Fruit fly (Drosophila melanogaster): ENCODE data around the gene Lgr3.
A peak's percentile ranks its signal among the peaks of the same experiment; 100 is the strongest.

Lgr3 gene

DNA sequence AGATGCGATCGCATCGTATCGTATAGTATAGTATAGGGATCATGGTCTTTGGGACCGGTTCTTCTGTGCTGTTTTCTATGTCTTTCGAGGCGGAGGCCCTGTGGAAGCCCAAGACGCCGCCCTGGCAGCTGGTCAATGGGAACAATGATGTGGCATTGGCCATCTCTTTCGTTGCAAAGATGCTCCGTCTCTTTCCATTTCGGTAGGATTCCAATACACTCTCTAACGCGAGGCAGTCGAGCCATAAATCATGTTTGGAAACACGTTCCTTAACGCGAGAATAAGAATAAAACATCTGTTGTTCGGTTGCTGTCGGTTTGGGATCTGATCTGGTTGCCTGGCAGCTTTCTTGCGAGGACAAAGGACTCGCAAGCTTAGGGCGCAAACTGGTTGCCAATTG, 37.0 kb upstream of the Lgr3 start:
- no peak for TF ChIP-seq Crg-1 (GFP tag; optimal IDR thresholded peaks at IDR 0.05)
- no peak for TF ChIP-seq tj (GFP tag; optimal IDR thresholded peaks at IDR 0.05)
- no peak for TF ChIP-seq CG14711 (tag; optimal IDR thresholded peaks at IDR 0.05)
- TF ChIP-seq CG5204 (GFP tag; optimal IDR thresholded peaks at IDR 0.05): no peak
- no peak for TF ChIP-seq cnc (optimal IDR thresholded peaks at IDR 0.05)
- TF ChIP-seq kay (GFP tag; ENCODE audit: borderline replicate concordance): no peak
- no peak for TF ChIP-seq bab1 (GFP tag; optimal IDR thresholded peaks at IDR 0.05)
- TF ChIP-seq CG12768 (GFP tag; optimal IDR thresholded peaks at IDR 0.05): no peak

DNA sequence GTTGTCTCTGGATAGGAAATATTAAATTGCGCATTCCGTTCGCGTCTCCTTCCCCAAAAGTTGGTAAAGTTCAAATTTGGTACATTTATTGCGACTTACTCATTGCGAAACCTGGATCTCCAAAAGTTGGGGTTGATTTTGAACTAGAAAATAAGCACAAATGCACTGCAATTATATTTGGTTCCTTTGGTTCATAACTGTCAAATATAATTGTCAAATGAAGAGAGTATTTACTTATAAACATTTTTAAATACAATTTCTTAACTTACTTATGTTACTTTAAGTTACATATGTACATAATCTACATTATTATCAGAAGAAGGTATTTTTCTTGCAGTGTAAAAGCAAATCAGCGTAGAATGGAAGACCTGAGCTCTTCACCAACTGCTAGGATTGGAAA, 35.1 kb upstream of the Lgr3 start:
- TF ChIP-seq bab1 (GFP tag; optimal IDR thresholded peaks at IDR 0.05) (no peak), Hr96 (GFP tag; optimal IDR thresholded peaks at IDR 0.05) (no peak), pad (GFP tag; optimal IDR thresholded peaks at IDR 0.05) (no peak), cnc (optimal IDR thresholded peaks at IDR 0.05) (no peak), CG12768 (GFP tag; optimal IDR thresholded peaks at IDR 0.05) (no peak), kay (GFP tag; ENCODE audit: borderline replicate concordance) (no peak), CG14711 (tag; optimal IDR thresholded peaks at IDR 0.05) (no peak), CG7101 (tag; optimal IDR thresholded peaks at IDR 0.05) (no peak), Mnt (GFP tag; optimal IDR thresholded peaks at IDR 0.05) (no peak), toe (GFP tag; optimal IDR thresholded peaks at IDR 0.05) (no peak)

DNA sequence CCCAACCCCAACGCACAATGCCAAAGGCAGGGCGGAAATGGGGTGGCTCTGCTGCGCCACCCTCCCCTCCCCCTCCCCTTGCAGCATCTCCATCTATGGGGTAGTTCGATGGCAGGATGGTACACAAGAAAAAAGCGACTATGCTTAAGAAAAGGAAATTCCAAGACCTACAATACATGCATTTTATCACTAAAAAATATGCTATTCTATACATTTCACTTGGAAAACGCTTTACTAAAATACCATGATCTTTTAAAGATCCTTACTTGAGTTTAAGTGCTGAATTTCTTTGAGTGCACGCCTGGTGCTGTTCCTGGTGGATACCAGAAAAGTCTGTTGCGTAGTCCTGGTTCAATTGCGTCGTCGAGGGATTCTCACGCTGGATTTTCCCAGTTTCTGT, 34.5 kb upstream of the Lgr3 start:
- TF ChIP-seq cic (GFP tag; optimal IDR thresholded peaks at IDR 0.05): no peak
- TF ChIP-seq CG5204 (GFP tag; optimal IDR thresholded peaks at IDR 0.05): no peak
- no peak for TF ChIP-seq kay (GFP tag; ENCODE audit: borderline replicate concordance)

DNA sequence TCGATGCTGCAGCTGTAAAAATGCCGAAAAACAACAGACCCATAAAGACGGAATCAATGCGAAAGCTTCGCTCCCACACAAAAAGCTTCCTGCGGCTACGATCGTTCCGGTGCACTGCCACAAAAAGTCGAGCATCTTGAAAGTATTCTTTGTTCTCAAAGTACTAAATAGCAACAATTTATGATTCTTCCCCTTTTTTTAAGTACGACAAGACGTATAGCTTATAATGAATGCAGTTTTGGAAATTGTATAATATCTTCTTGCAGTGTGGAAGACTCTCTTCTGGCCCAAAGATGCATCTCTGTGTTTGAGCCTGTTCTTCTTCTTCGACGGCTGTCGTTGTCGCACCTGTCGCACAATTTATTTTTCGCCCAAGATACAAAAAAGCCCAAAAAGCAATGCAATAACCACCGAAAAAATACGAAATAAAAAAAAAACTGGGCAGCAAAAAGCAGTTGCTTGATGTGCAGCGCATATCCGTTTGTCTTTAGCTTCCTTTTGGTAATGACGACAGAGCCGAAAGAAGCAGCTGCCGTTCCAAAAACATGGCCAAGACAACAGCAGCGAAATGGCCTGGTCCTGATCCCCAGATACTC, 31.6 kb upstream of the Lgr3 start:
- TF ChIP-seq CG7045 (GFP tag; optimal IDR thresholded peaks at IDR 0.05) (no peak), kay (GFP tag; ENCODE audit: borderline replicate concordance) (no peak), Mnt (GFP tag; optimal IDR thresholded peaks at IDR 0.05) (no peak), cic (GFP tag; optimal IDR thresholded peaks at IDR 0.05) (no peak), pad (GFP tag; optimal IDR thresholded peaks at IDR 0.05) (no peak), CG12768 (GFP tag; optimal IDR thresholded peaks at IDR 0.05) (no peak), ovo (GFP tag; optimal IDR thresholded peaks at IDR 0.05) (no peak), bab1 (GFP tag; optimal IDR thresholded peaks at IDR 0.05) (no peak), toe (GFP tag; optimal IDR thresholded peaks at IDR 0.05) (no peak), CG14711 (tag; optimal IDR thresholded peaks at IDR 0.05) (no peak), CG1620 (GFP tag; optimal IDR thresholded peaks at IDR 0.05) (no peak)

DNA sequence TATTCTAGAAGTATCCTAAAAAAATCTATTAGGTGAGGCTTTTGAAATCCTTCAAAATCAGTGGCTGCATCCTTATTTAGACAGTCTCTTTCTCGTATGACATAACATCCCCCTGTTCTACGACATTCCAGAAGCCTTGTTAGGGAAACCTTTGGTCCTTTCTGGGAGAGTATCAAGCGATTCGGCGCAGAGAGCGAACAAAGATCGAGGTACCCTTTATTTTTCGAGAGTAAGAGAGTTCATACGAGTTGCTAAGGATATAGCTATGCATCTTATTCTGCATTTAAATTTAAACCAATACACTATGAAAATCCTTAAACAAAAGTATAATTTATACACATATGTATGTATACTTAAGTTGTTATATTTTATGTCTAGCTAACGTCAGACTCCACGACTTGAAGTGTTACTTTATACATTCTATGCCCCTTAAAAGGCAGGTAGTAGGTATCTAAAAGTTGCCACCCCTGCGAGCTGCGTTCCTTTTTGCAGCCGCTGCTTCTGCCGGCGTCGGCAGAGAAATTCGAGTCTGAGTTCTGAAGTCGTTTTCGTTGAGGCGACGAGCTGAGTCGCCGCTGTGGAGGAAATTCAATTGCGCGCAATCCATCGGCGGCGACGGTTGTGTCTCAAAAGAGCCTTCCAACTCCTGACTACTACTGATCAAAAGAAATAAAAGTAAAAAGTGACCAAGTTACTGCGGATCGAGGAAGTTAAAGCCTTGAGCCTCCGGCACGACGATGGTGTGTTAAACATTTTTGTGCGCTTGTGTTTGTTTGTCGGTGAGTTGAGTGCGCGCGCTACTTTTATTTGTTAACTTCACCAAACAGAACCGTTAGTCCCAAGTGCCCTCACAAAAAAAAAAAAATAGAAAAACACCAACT, 28.1 kb upstream of the Lgr3 start, which contains the start of gene jigr1:
Gene jigr1, plus strand, starts transcription at position 550 of the 881 bp plus-strand sequence.
- no peak for TF ChIP-seq bab1 (GFP tag; optimal IDR thresholded peaks at IDR 0.05)
- no peak for TF ChIP-seq CG7045 (GFP tag; optimal IDR thresholded peaks at IDR 0.05)
- TF ChIP-seq pad (GFP tag; optimal IDR thresholded peaks at IDR 0.05): no peak
- no peak for TF ChIP-seq CG11617 (GFP tag; optimal IDR thresholded peaks at IDR 0.05)
- TF ChIP-seq CG33017 (tag; optimal IDR thresholded peaks at IDR 0.05): no peak

DNA sequence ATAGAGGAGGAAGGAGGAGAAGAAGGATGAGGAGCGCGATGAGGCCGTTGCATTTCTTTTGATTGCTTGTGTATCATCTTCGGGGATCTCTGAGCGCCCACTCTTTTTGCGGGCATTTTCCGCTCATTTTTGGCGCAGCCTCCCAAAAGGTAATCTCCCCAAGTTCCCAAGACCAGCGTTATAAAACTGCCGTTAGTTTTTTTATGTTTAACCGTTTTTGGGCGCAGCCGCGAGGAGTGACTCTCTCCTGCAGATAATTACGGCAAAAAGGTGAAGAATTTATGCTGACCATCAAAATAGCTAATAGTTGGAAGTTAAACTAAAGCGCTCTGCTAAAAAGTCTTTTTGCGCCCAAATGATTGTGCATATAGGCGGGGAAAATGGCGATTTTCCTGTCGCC, 27.2 kb upstream of the Lgr3 start:
- TF ChIP-seq kay (GFP tag; ENCODE audit: borderline replicate concordance) (no peak), CG14711 (tag; optimal IDR thresholded peaks at IDR 0.05) (no peak), Mnt (GFP tag; optimal IDR thresholded peaks at IDR 0.05) (no peak), toe (GFP tag; optimal IDR thresholded peaks at IDR 0.05) (no peak), CG5204 (GFP tag; optimal IDR thresholded peaks at IDR 0.05) (no peak), pad (GFP tag; optimal IDR thresholded peaks at IDR 0.05) (peak; percentile 93), CG1620 (GFP tag; optimal IDR thresholded peaks at IDR 0.05) (no peak)

DNA sequence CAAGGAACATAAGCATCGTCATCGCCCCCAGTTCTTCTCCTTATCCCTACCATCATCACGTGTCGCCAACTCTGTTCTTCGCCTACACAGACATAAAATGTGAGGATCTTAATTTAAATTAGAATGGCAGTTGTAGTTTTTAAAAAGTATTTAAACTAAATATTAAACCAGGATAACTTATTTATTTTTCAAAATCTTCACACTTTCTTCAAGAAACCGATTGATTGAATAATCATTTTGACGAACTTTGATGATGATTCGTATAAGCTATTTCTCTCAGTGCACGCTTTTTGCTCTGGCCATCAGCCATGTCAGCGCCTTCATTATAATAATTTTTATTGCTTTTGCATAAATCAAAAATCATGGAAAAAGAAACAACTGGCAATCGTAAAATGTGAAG, 26.6 kb upstream of the Lgr3 start:
- TF ChIP-seq bab1 (GFP tag; optimal IDR thresholded peaks at IDR 0.05) (peak; percentile 81), toe (GFP tag; optimal IDR thresholded peaks at IDR 0.05) (no peak), Crg-1 (GFP tag; optimal IDR thresholded peaks at IDR 0.05) (no peak), cnc (optimal IDR thresholded peaks at IDR 0.05) (no peak), CG7045 (GFP tag; optimal IDR thresholded peaks at IDR 0.05) (no peak), CG33017 (tag; optimal IDR thresholded peaks at IDR 0.05) (no peak), CG5204 (GFP tag; optimal IDR thresholded peaks at IDR 0.05) (no peak), Hr96 (GFP tag; optimal IDR thresholded peaks at IDR 0.05) (no peak), cic (GFP tag; optimal IDR thresholded peaks at IDR 0.05) (no peak), CG14711 (tag; optimal IDR thresholded peaks at IDR 0.05) (peak; percentile 31), CG11617 (GFP tag; optimal IDR thresholded peaks at IDR 0.05) (no peak), CG12768 (GFP tag; optimal IDR thresholded peaks at IDR 0.05) (no peak), pad (GFP tag; optimal IDR thresholded peaks at IDR 0.05) (no peak), Mnt (GFP tag; optimal IDR thresholded peaks at IDR 0.05) (no peak), CG7101 (tag; optimal IDR thresholded peaks at IDR 0.05) (no peak), Clk (GFP tag; optimal IDR thresholded peaks at IDR 0.05) (no peak), tj (GFP tag; optimal IDR thresholded peaks at IDR 0.05) (peak; percentile 49)

Measured in whole organism, adult.